Worm (Caenorhabditis elegans) whole organism, early embryonic: ENCODE results near the gene F55G11.1.

Source experiments
- F13C5.2 ChIP-seq: sonication (generic microtip); optimal IDR thresholded peaks from 2 replicates; lab custom pipeline; 2017; ENCODE audit warnings: mild to moderate bottlenecking, missing genetic modification characterization, inconsistent platforms, missing compliant biosample characterization
- ama-1 ChIP-seq: fragments of 150-350 bp; optimal IDR thresholded peaks from 2 replicates; lab custom pipeline; 2014
- ceh-13 ChIP-seq: fragments of 200-800 bp; sonication (Bioruptor generic); optimal IDR thresholded peaks from 2 replicates; lab custom pipeline; 2018; ENCODE audit warnings: mild to moderate bottlenecking, missing genetic modification characterization, missing compliant biosample characterization
- ceh-36 ChIP-seq: sonication (generic microtip); optimal IDR thresholded peaks from 2 replicates; lab custom pipeline; 2016; ENCODE audit warnings: missing genetic modification characterization, inconsistent platforms, missing compliant biosample characterization
- ets-7 ChIP-seq: sonication (generic microtip); optimal IDR thresholded peaks from 2 replicates; lab custom pipeline; 2016; ENCODE audit warnings: missing genotype, missing genetic modification characterization, missing compliant biosample characterization
- flt-1 ChIP-seq: fragments of 200-800 bp; sonication (Bioruptor generic); IDR thresholded peaks from 2 replicates; pipeline ENCODE4 v1.3.6; 2022; ENCODE audit warnings: missing genetic modification characterization, missing compliant biosample characterization
- hmbx-1 ChIP-seq: sonication (generic microtip); optimal IDR thresholded peaks from 2 replicates; lab custom pipeline; 2016; ENCODE audit warnings: mild to moderate bottlenecking, missing genetic modification characterization, missing compliant biosample characterization
- hmg-4 ChIP-seq: fragments of 200-800 bp; sonication (Bioruptor generic); optimal IDR thresholded peaks from 2 replicates; lab custom pipeline; 2018; ENCODE audit warnings: mild to moderate bottlenecking, missing genetic modification characterization, missing compliant biosample characterization
- scrt-1 ChIP-seq: fragments of 200-800 bp; sonication (Bioruptor generic); IDR thresholded peaks from 2 replicates; pipeline ENCODE4 v1.3.6; 2022; ENCODE audit warnings: missing genetic modification characterization, missing compliant biosample characterization
- tra-4 ChIP-seq: sonication (generic microtip); optimal IDR thresholded peaks from 2 replicates; lab custom pipeline; 2017; ENCODE audit warnings: missing genetic modification characterization, missing compliant biosample characterization

ce11 chrIV:12924332-12924731 is 22.1 kb downstream of the F55G11.1 start, which contains the start of gene srlf-4:
- TF ChIP-seq ceh-36 (tag; lab: Kevin White, UChicago) (no peak), ama-1 (lab: Kevin White, UChicago) (no peak), flt-1 (GFP tag; lab: Robert Waterston, UW) (no peak), scrt-1 (GFP tag; lab: Robert Waterston, UW) (no peak), ets-7 (tag; lab: Kevin White, UChicago) (no peak), hmbx-1 (tag; lab: Kevin White, UChicago) (no peak), tra-4 (tag; lab: Kevin White, UChicago) (no peak), ceh-13 (GFP tag; lab: Kevin White, UChicago) (no peak), F13C5.2 (tag; lab: Kevin White, UChicago) (no peak), hmg-4 (GFP tag; lab: Kevin White, UChicago) (no peak)
